Fruit fly (Drosophila melanogaster) Kc167 (cell line): Measurements from ENCODE around the gene CG32755.

ENCODE experiments used
- Myc ChIP-seq: fragments of >200 bp; optimal IDR thresholded peaks from 2 replicates; lab custom pipeline; 2017; ENCODE audit warnings: missing external identifiers
- Sin3A ChIP-seq: fragments of >200 bp; optimal IDR thresholded peaks from 2 replicates; lab custom pipeline; 2018; ENCODE audit warnings: missing external identifiers
- h ChIP-seq: fragments of >200 bp; optimal IDR thresholded peaks from 3 replicates; lab custom pipeline; 2018; ENCODE audit warnings: missing external identifiers
- insv ChIP-seq: fragments of >200 bp; optimal IDR thresholded peaks from 3 replicates; lab custom pipeline; 2018; ENCODE audit warnings: missing external identifiers
- psq ChIP-seq: fragments of >200 bp; optimal IDR thresholded peaks from 2 replicates; lab custom pipeline; 2017; ENCODE audit warnings: missing external identifiers
- ttk ChIP-seq: sonication (Bioruptor generic); optimal IDR thresholded peaks from 2 replicates; lab custom pipeline; 2017; ENCODE audit warnings: missing external identifiers

The CG32755 gene

DNA sequence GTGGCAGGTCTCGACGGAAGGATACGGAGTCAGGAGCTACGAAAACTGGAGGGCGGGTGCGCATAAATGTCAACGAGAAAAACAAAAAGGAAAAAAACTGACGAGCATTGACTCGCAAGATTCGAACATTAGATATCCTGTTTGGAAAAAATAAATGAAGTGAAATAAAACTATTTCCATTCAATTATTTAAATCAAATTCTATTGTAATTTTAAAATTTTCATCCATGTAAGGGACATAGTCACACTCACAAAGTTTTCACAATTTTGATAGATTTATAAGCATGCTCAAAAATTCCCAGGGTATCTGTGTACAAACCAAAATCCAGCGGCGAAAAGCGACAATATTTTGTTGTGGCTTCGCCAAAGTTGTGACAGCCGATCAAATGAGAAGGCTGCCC, 45.9 kb downstream of the CG32755 start:
- TF ChIP-seq Sin3A (lab: Kevin White, UChicago) = no peak
- no peak for TF ChIP-seq insv (lab: Kevin White, UChicago)
- no peak for TF ChIP-seq psq (lab: Kevin White, UChicago)
- no peak for TF ChIP-seq Myc (lab: Kevin White, UChicago)
- TF ChIP-seq h = no peak
- TF ChIP-seq ttk (lab: Kevin White, UChicago) = no peak

DNA sequence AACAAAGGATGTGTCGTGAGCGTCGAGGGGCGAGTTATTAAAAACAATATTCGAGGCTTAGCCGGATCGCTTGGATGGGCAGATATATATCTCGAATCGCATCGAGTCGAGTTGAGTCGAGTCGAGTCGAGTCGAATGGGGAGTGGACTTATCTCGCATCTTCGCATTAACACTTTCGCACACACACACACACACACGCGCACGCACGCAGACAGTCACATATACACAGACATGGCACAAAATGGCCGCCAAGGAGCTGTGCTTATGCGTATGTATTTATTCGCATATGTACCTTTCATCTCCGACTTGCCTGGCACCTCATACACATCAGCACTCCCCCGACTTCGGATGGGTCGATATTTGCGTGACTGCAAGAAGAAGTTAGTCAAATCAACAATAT, 47.9 kb downstream of the CG32755 start:
- TF ChIP-seq Myc (lab: Kevin White, UChicago) (no peak), h (no peak), ttk (lab: Kevin White, UChicago) (no peak), insv (lab: Kevin White, UChicago) (no peak), psq (lab: Kevin White, UChicago) (no peak), Sin3A (lab: Kevin White, UChicago) (no peak)

DNA sequence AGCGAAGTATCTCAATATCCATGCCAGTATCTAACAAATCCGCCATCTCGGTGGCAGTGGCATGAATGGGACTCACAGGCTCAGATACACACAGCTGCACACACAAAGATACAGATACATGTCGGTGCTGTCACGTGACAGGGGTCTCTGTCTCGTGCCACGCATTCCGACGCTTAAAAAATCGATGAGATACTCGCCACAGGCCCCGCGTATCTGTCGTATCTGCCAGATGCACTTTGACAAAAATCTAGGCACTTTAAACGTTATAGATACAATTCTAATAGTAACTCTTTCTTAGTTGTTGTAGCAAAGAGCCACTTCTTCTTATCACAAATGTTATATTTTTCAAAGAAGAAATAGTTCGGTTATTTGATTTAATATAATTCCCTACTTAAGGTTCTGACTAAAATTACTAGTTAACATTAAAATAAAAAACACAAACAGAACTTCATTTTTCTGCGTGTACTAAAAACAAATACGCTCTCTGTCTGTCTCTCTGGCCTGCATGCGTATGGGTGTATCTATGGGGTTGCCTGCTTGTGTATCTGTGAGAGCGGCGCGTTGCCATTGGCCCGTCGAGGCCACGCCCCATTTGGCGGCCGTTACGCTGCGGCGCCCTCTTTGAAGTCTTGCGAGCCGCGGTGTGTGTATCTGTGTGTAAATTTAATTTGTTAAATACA, 50.8 kb downstream of the CG32755 start, which contains the start of gene CG4766:
Gene CG4766, minus strand, starts transcription at position 51 of the 680 bp plus-strand sequence.
- no peak for TF ChIP-seq h
- TF ChIP-seq ttk (lab: Kevin White, UChicago) = no peak
- TF ChIP-seq Myc (lab: Kevin White, UChicago) = no peak
- TF ChIP-seq insv (lab: Kevin White, UChicago) = no peak
- no peak for TF ChIP-seq psq (lab: Kevin White, UChicago)
- no peak for TF ChIP-seq Sin3A (lab: Kevin White, UChicago)
